Fruit fly (Drosophila melanogaster) whole organism, embryonic: Measurements from ENCODE around the gene Kpc1.
A peak's percentile ranks its signal among the peaks of the same experiment; 100 is the strongest.

Source experiments
- Bdp1 ChIP-seq: fragments of 200-800 bp; sonication (Bioruptor generic); optimal IDR thresholded peaks from 3 replicates; lab custom pipeline; 2016; ENCODE audit warnings: missing biosample characterization, missing genetic modification characterization
- CG32532 ChIP-seq: fragments of 200-800 bp; sonication (Bioruptor generic); IDR thresholded peaks from 2 replicates; pipeline ENCODE4 v1.3.6; 2022; ENCODE audit warnings: missing biosample characterization, missing genetic modification characterization
- D19A ChIP-seq: fragments of 200-800 bp; optimal IDR thresholded peaks from 3 replicates; lab custom pipeline; 2019; ENCODE audit warnings: missing biosample characterization, mild to moderate bottlenecking, missing genetic modification characterization, moderate library complexity
- ems ChIP-seq: fragments of 200-800 bp; sonication (Bioruptor generic); optimal IDR thresholded peaks from 3 replicates; lab custom pipeline; 2016; ENCODE audit warnings: missing biosample characterization, missing genetic modification characterization
- insv ChIP-seq, 2 experiments: fragments of 200-800 bp; sonication (Bioruptor generic); optimal IDR thresholded peaks; 3 replicates each; lab custom pipeline; 2016 to 2018; ENCODE audit warnings: missing biosample characterization in 2 of 2, missing genetic modification characterization in 2 of 2
- onecut ChIP-seq: fragments of 200-800 bp; sonication (Bioruptor generic); IDR thresholded peaks from 2 replicates; pipeline ENCODE4 v1.3.6; 2022; ENCODE audit warnings: missing biosample characterization, missing genetic modification characterization

- no peak for TF ChIP-seq Bdp1 (GFP tag; lab: Kevin White, UChicago)
- TF ChIP-seq onecut, result no peak
- TF ChIP-seq D19A (tag; lab: Kevin White, UChicago), result no peak
- no peak for TF ChIP-seq ems (GFP tag; lab: Kevin White, UChicago)
- TF ChIP-seq CG32532 (GFP tag; lab: Robert Waterston, UW), result peak; percentile 68
- no peak for TF ChIP-seq insv (GFP tag; optimal IDR thresholded peaks at IDR 0.05; lab: Kevin White, UChicago)
These were observed 46.1 kb downstream of the Kpc1 start, which contains the start of gene Gyc88E for dm6 chr3R:15149772-15150512.
